Worm (Caenorhabditis elegans) whole organism, L4 larva: ENCODE results near the gene cyp-31A2.

Experiments
- F49E8.2 ChIP-seq: sonication (generic microtip); optimal IDR thresholded peaks from 2 replicates; lab custom pipeline; 2016; ENCODE audit warnings: missing compliant biosample characterization, mild to moderate bottlenecking, missing genetic modification characterization, borderline replicate concordance
- R02D3.7 ChIP-seq: fragments of 150-350 bp; sonication (generic microtip); optimal IDR thresholded peaks from 3 replicates; lab custom pipeline; 2014; ENCODE audit warnings: missing biosample characterization, missing genetic modification characterization
- T20F7.1 ChIP-seq: fragments of 200-800 bp; sonication (Bioruptor generic); optimal IDR thresholded peaks from 2 replicates; lab custom pipeline; 2018; ENCODE audit warnings: mild to moderate bottlenecking, missing genetic modification characterization, missing compliant biosample characterization
- Y105C5A.15 ChIP-seq: fragments of 200-800 bp; sonication (Bioruptor generic); IDR thresholded peaks from 2 replicates; pipeline ENCODE4 v1.3.6; 2022; ENCODE audit warnings: missing genetic modification characterization, missing compliant biosample characterization
- Y5F2A.4 ChIP-seq: fragments of 200-800 bp; sonication (Bioruptor generic); optimal IDR thresholded peaks from 2 replicates; lab custom pipeline; 2018; ENCODE audit warnings: mild to moderate bottlenecking, missing genetic modification characterization, missing compliant biosample characterization
- Y75B8A.6 ChIP-seq: fragments of 200-800 bp; sonication (Bioruptor generic); IDR thresholded peaks from 2 replicates; pipeline ENCODE4 v1.3.6; 2022; ENCODE audit warnings: missing genetic modification reagents, missing genetic modification characterization, missing compliant biosample characterization
- ama-1 ChIP-seq: fragments of 150-350 bp; optimal IDR thresholded peaks from 2 replicates; lab custom pipeline; 2014; ENCODE audit warnings: inconsistent platforms, mixed read lengths
- arid-1 ChIP-seq: fragments of 200-800 bp; sonication (Bioruptor generic); conservative IDR thresholded peaks from 2 replicates; pipeline ENCODE4 v1.3.6; 2022; ENCODE audit warnings: missing genetic modification reagents, missing genetic modification characterization, missing compliant biosample characterization
- attf-4 ChIP-seq: sonication (generic microtip); optimal IDR thresholded peaks from 3 replicates; lab custom pipeline; 2017; ENCODE audit warnings: missing biosample characterization, missing genetic modification characterization
- ceh-28 ChIP-seq: fragments of 150-350 bp; optimal IDR thresholded peaks from 2 replicates; lab custom pipeline; 2014; ENCODE audit warnings: missing biosample characterization, missing genetic modification reagents, missing genetic modification characterization
- ceh-32 ChIP-seq: sonication (generic microtip); optimal IDR thresholded peaks from 2 replicates; lab custom pipeline; 2016; ENCODE audit warnings: mild to moderate bottlenecking, missing genetic modification characterization, missing compliant biosample characterization; ENCODE audit not compliant: poor library complexity
- ceh-44 ChIP-seq: fragments of 200-800 bp; sonication (Bioruptor generic); IDR thresholded peaks from 2 replicates; pipeline ENCODE4 v1.3.6; 2022; ENCODE audit warnings: missing genetic modification reagents, missing genetic modification characterization, missing compliant biosample characterization
- cey-2 ChIP-seq: sonication (generic microtip); optimal IDR thresholded peaks from 3 replicates; lab custom pipeline; 2017; ENCODE audit warnings: missing genetic modification characterization, mild to moderate bottlenecking, missing compliant biosample characterization, antibody characterized with exemption, borderline replicate concordance; ENCODE audit not compliant: insufficient read depth
- daf-16 ChIP-seq, 3 experiments: sonication (generic microtip); optimal IDR thresholded peaks; 2 replicates each; lab custom pipeline; 2016 to 2017; ENCODE audit warnings: missing genetic modification characterization in 3 of 3, missing genetic modification reagents in 3 of 3, mild to moderate bottlenecking in 2 of 3, missing compliant biosample characterization in 2 of 3, missing biosample characterization in 1 of 3, moderate library complexity in 1 of 3
- egl-27 ChIP-seq: sonication (generic microtip); optimal IDR thresholded peaks from 3 replicates; lab custom pipeline; 2017; ENCODE audit warnings: missing biosample characterization, missing genetic modification reagents, missing genetic modification characterization
- hlh-11 ChIP-seq: fragments of 200-800 bp; sonication (Bioruptor generic); optimal IDR thresholded peaks from 2 replicates; lab custom pipeline; 2018; ENCODE audit warnings: mild to moderate bottlenecking, missing genetic modification characterization, missing compliant biosample characterization
- hlh-30 ChIP-seq: sonication (generic microtip); optimal IDR thresholded peaks from 2 replicates; lab custom pipeline; 2017; ENCODE audit warnings: antibody characterized with exemption, mild to moderate bottlenecking, missing genetic modification characterization, missing compliant biosample characterization; ENCODE audit not compliant: insufficient read depth
- hmg-1.1 ChIP-seq: fragments of 200-800 bp; sonication (Bioruptor generic); IDR thresholded peaks from 2 replicates; pipeline ENCODE4 v1.3.6; 2022; ENCODE audit warnings: missing genetic modification reagents, missing genetic modification characterization, missing compliant biosample characterization
- lim-7 ChIP-seq: fragments of 200-800 bp; sonication (Bioruptor generic); IDR thresholded peaks from 2 replicates; pipeline ENCODE4 v1.3.6; 2022; ENCODE audit warnings: missing genetic modification characterization, missing compliant biosample characterization
- lin-1 ChIP-seq: fragments of 200-800 bp; sonication (Bioruptor generic); IDR thresholded peaks from 2 replicates; pipeline ENCODE4 v1.3.6; 2022; ENCODE audit warnings: missing genetic modification reagents, missing genetic modification characterization, missing compliant biosample characterization
- lin-13 ChIP-seq: fragments of 150-350 bp; optimal IDR thresholded peaks from 2 replicates; lab custom pipeline; 2014; ENCODE audit warnings: missing biosample characterization, missing genetic modification reagents, missing genetic modification characterization
- lin-29 ChIP-seq: fragments of 200-800 bp; sonication (Bioruptor generic); IDR thresholded peaks from 2 replicates; pipeline ENCODE4 v1.3.6; 2022; ENCODE audit warnings: missing genetic modification reagents, missing genetic modification characterization, missing compliant biosample characterization
- lin-38 ChIP-seq: fragments of 200-800 bp; sonication (Bioruptor generic); IDR thresholded peaks from 2 replicates; pipeline ENCODE4 v1.3.6; 2022; ENCODE audit warnings: missing genetic modification reagents, missing genetic modification characterization, missing compliant biosample characterization
- lin-39 ChIP-seq: fragments of 150-350 bp; optimal IDR thresholded peaks from 2 replicates; lab custom pipeline; 2014; ENCODE audit warnings: missing biosample characterization, missing genetic modification reagents, missing genetic modification characterization
- lsy-2 ChIP-seq, 2 experiments: fragments of 150-350 bp in 1 of 2; sonication (generic microtip) in 1 of 2; optimal IDR thresholded peaks; 2 replicates each; lab custom pipeline; 2014 to 2017; ENCODE audit warnings: missing biosample characterization in 2 of 2, missing genetic modification characterization in 2 of 2
- madf-5 ChIP-seq, 2 experiments: fragments of 200-800 bp; sonication (Bioruptor generic); IDR thresholded peaks; 2 replicates each; pipeline ENCODE4 v1.3.6; 2022; ENCODE audit warnings: missing compliant biosample characterization in 2 of 2, missing genetic modification characterization in 2 of 2
- mdl-1 ChIP-seq, 2 experiments: fragments of 150-350 bp in 1 of 2; sonication (generic microtip) in 1 of 2; optimal IDR thresholded peaks; 2 replicates each; lab custom pipeline; 2014 to 2017; ENCODE audit warnings: missing biosample characterization in 2 of 2, missing genetic modification characterization in 2 of 2
- mdt-29 ChIP-seq: fragments of 200-800 bp; sonication (Bioruptor generic); IDR thresholded peaks from 2 replicates; pipeline ENCODE4 v1.3.6; 2022; ENCODE audit warnings: missing genetic modification reagents, missing genetic modification characterization, missing compliant biosample characterization
- mep-1 ChIP-seq: fragments of 150-350 bp; sonication (generic microtip); optimal IDR thresholded peaks from 3 replicates; lab custom pipeline; 2014; ENCODE audit warnings: missing biosample characterization, missing genetic modification characterization
- mes-2 ChIP-seq: sonication (generic microtip); optimal IDR thresholded peaks from 2 replicates; lab custom pipeline; 2016; ENCODE audit warnings: missing genotype, mild to moderate bottlenecking, missing genetic modification characterization, missing compliant biosample characterization; ENCODE audit not compliant: poor library complexity, severe bottlenecking
- mxl-2 ChIP-seq: fragments of 200-800 bp; sonication (Bioruptor generic); conservative IDR thresholded peaks from 2 replicates; pipeline ENCODE4 v1.3.6; 2022; ENCODE audit warnings: missing genetic modification reagents, missing genetic modification characterization, missing compliant biosample characterization
- mxl-3 ChIP-seq: fragments of 200-800 bp; sonication (Bioruptor generic); optimal IDR thresholded peaks from 2 replicates; lab custom pipeline; 2018; ENCODE audit warnings: mild to moderate bottlenecking, missing genetic modification characterization, missing compliant biosample characterization
- nhr-102 ChIP-seq: sonication (generic microtip); optimal IDR thresholded peaks from 2 replicates; lab custom pipeline; 2016; ENCODE audit warnings: mild to moderate bottlenecking, missing genetic modification characterization, moderate library complexity, missing compliant biosample characterization
- nhr-237 ChIP-seq: sonication (generic microtip); optimal IDR thresholded peaks from 2 replicates; lab custom pipeline; 2017; ENCODE audit warnings: missing biosample characterization, missing genetic modification characterization
- nhr-28 ChIP-seq: fragments of 150-350 bp; optimal IDR thresholded peaks from 2 replicates; lab custom pipeline; 2014; ENCODE audit warnings: missing biosample characterization, missing genetic modification characterization
- nhr-6 ChIP-seq: fragments of 150-350 bp; optimal IDR thresholded peaks from 2 replicates; lab custom pipeline; 2014; ENCODE audit warnings: missing biosample characterization, missing genetic modification characterization
- nhr-77 ChIP-seq: fragments of 150-350 bp; optimal IDR thresholded peaks from 2 replicates; lab custom pipeline; 2014; ENCODE audit warnings: missing biosample characterization, missing genetic modification characterization
- pha-4 ChIP-seq, 2 experiments: fragments of 150-350 bp in 1 of 2; fragments of 200-800 bp in 1 of 2; sonication (Bioruptor generic) in 1 of 2; IDR thresholded peaks in 1 of 2; optimal IDR thresholded peaks in 1 of 2; 2 replicates each; pipeline versions ENCODE4 v1.3.6 to Lab custom; 2014 to 2022; ENCODE audit warnings: missing genetic modification characterization in 2 of 2, missing genetic modification reagents in 2 of 2, missing biosample characterization in 1 of 2, missing compliant biosample characterization in 1 of 2
- pqm-1 ChIP-seq: sonication (generic microtip); optimal IDR thresholded peaks from 2 replicates; lab custom pipeline; 2017; ENCODE audit warnings: missing biosample characterization, missing genetic modification characterization
- sdz-12 ChIP-seq: fragments of 200-800 bp; sonication (Bioruptor generic); optimal IDR thresholded peaks from 2 replicates; lab custom pipeline; 2018; ENCODE audit warnings: mild to moderate bottlenecking, missing genetic modification characterization, missing compliant biosample characterization
- spr-1 ChIP-seq: sonication (generic microtip); optimal IDR thresholded peaks from 2 replicates; lab custom pipeline; 2016; ENCODE audit warnings: mild to moderate bottlenecking, missing genetic modification characterization, missing compliant biosample characterization
- tra-1 ChIP-seq: fragments of 200-800 bp; sonication (Bioruptor generic); IDR thresholded peaks from 2 replicates; pipeline ENCODE4 v1.3.6; 2022; ENCODE audit warnings: missing genetic modification reagents, missing genetic modification characterization, missing compliant biosample characterization
- unc-130 ChIP-seq: sonication (generic microtip); optimal IDR thresholded peaks from 2 replicates; lab custom pipeline; 2016; ENCODE audit warnings: missing genetic modification reagents, missing genetic modification characterization, missing compliant biosample characterization
- unc-39 ChIP-seq: sonication (generic microtip); optimal IDR thresholded peaks from 2 replicates; lab custom pipeline; 2017; ENCODE audit warnings: missing biosample characterization, missing genetic modification characterization
- unc-62 ChIP-seq, 3 experiments: fragments of 150-350 bp in 1 of 3; sonication (generic microtip); optimal IDR thresholded peaks in 2 of 3; peaks in 1 of 3; 1 replicate in 1 of 3; 2 replicates in 2 of 3; lab custom pipeline; 2014 to 2017; ENCODE audit warnings: missing biosample characterization in 3 of 3, missing genetic modification characterization in 3 of 3, missing genetic modification reagents in 3 of 3, missing genotype in 1 of 3
- vab-7 ChIP-seq: fragments of 200-800 bp; sonication (Bioruptor generic); IDR thresholded peaks from 2 replicates; pipeline ENCODE4 v1.3.6; 2022; ENCODE audit warnings: missing genetic modification reagents, missing genetic modification characterization, missing compliant biosample characterization
- zfp-2 ChIP-seq: sonication (generic microtip); optimal IDR thresholded peaks from 2 replicates; lab custom pipeline; 2016; ENCODE audit warnings: mild to moderate bottlenecking, missing genetic modification characterization, missing compliant biosample characterization
- zfp-3 ChIP-seq: fragments of 200-800 bp; sonication (Bioruptor generic); conservative IDR thresholded peaks from 2 replicates; pipeline ENCODE4 v1.3.6; 2022; ENCODE audit warnings: missing genetic modification reagents, missing genetic modification characterization, missing compliant biosample characterization
- zip-11 ChIP-seq: fragments of 200-800 bp; sonication (Bioruptor generic); IDR thresholded peaks from 2 replicates; pipeline ENCODE4 v1.3.6; 2022; ENCODE audit warnings: missing genetic modification characterization, missing compliant biosample characterization

Gene cyp-31A2

DNA sequence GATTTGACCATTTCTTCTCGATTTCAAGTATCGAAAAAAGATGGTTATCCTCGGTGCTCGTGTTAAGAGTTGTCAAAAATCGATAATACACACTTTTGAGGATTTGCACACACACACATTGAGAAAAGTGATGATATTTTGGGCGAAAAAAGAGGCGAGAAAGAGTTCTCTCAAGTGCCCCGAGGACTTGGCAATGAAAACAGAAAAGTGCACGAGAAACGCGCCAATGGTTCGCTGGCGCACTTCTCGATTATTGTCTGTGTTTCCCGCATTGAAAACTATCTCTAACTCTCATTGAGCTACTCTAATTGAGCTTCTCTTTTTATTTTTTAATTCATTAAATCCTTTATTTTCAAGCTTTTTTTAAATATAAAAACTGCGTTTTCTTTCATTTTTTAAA, 29.9 kb downstream of the cyp-31A2 start:
- TF ChIP-seq lsy-2 (tag; optimal IDR thresholded peaks at IDR 0.05; lab: Kevin White, UChicago) = peak; percentile 26 to 84
- peak; percentile 56 for TF ChIP-seq hlh-11
- TF ChIP-seq pha-4 (GFP tag; IDR thresholded peaks at IDR 0.05; lab: Robert Waterston, UW) = no peak
- TF ChIP-seq pha-4 (tag; optimal IDR thresholded peaks at IDR 0.05; lab: Kevin White, UChicago) = peak; percentile 66
- TF ChIP-seq ceh-44 (GFP tag; lab: Robert Waterston, UW) = no peak
- TF ChIP-seq mep-1 (tag; lab: Kevin White, UChicago) = peak; percentile 80
- peak; percentile 45 for TF ChIP-seq hlh-30
- TF ChIP-seq zip-11 (GFP tag; lab: Robert Waterston, UW) = no peak
- TF ChIP-seq unc-39 (tag; lab: Kevin White, UChicago) = no peak
- no peak for TF ChIP-seq zfp-3 (GFP tag; lab: Robert Waterston, UW)
- TF ChIP-seq spr-1 = no peak
- no peak for TF ChIP-seq zfp-2 (tag; lab: Kevin White, UChicago)
- no peak for TF ChIP-seq pqm-1 (tag; lab: Kevin White, UChicago)
- TF ChIP-seq Y105C5A.15 (GFP tag; lab: Robert Waterston, UW) = no peak
- TF ChIP-seq mdt-29 (GFP tag; lab: Robert Waterston, UW) = no peak
- TF ChIP-seq nhr-77 = peak; percentile 28
- TF ChIP-seq mdl-1 (tag; optimal IDR thresholded peaks at IDR 0.05; lab: Kevin White, UChicago) = no peak
- TF ChIP-seq nhr-28 = peak; percentile 18
- no peak for TF ChIP-seq attf-4
- TF ChIP-seq T20F7.1 (GFP tag; lab: Kevin White, UChicago) = peak; percentile 55
- no peak for TF ChIP-seq sdz-12 (GFP tag; lab: Kevin White, UChicago)
- TF ChIP-seq madf-5 (GFP tag; IDR thresholded peaks at IDR 0.05; lab: Robert Waterston, UW) = no peak
- TF ChIP-seq lin-13 = peak; percentile 13
- no peak for TF ChIP-seq mes-2 (tag; lab: Kevin White, UChicago)
- TF ChIP-seq R02D3.7 (tag; lab: Kevin White, UChicago) = no peak
- no peak for TF ChIP-seq unc-130 (GFP tag; lab: Kevin White, UChicago)
- peak; percentile 57; the same call in 1 of the 2 replicates for TF ChIP-seq hmg-1.1 (GFP tag; lab: Robert Waterston, UW)
- no peak for TF ChIP-seq ceh-32 (tag; lab: Kevin White, UChicago)
- no peak for TF ChIP-seq vab-7 (GFP tag; lab: Robert Waterston, UW)
- TF ChIP-seq F49E8.2 (tag; lab: Kevin White, UChicago) = no peak
- peak; percentile 14 for TF ChIP-seq nhr-6 (tag; lab: Kevin White, UChicago)
- TF ChIP-seq lin-29 (GFP tag; lab: Robert Waterston, UW) = no peak
- TF ChIP-seq nhr-237 (tag; lab: Kevin White, UChicago) = no peak
- TF ChIP-seq Y75B8A.6 (GFP tag; lab: Robert Waterston, UW) = no peak
- TF ChIP-seq tra-1 = no peak
- no peak for TF ChIP-seq mxl-3 (GFP tag; lab: Kevin White, UChicago)
- TF ChIP-seq ceh-28 (tag; lab: Kevin White, UChicago) = peak; percentile 39
- TF ChIP-seq daf-16 (GFP tag; optimal IDR thresholded peaks at IDR 0.05; lab: Kevin White, UChicago) = peak in 1 of 2 experiments; percentile 31
- TF ChIP-seq daf-16 (tag; optimal IDR thresholded peaks at IDR 0.05; lab: Kevin White, UChicago) = peak; percentile 67
- no peak for TF ChIP-seq lin-39 (tag; lab: Kevin White, UChicago)
- TF ChIP-seq ama-1 = no peak
- TF ChIP-seq lin-38 (GFP tag; lab: Robert Waterston, UW) = no peak; the same call in 1 of the 2 replicates
- no peak for TF ChIP-seq lim-7 (GFP tag; lab: Robert Waterston, UW)
- no peak for TF ChIP-seq lin-1 (GFP tag; lab: Robert Waterston, UW)
- no peak for TF ChIP-seq mxl-2
- TF ChIP-seq egl-27 (tag; lab: Kevin White, UChicago) = no peak
- no peak for TF ChIP-seq arid-1 (GFP tag; lab: Robert Waterston, UW)
- no peak for TF ChIP-seq cey-2 (tag; lab: Kevin White, UChicago)
- no peak for TF ChIP-seq nhr-102 (tag; lab: Kevin White, UChicago)
- no peak for TF ChIP-seq Y5F2A.4 (GFP tag; lab: Kevin White, UChicago)
- TF ChIP-seq unc-62 (GFP tag; optimal IDR thresholded peaks at IDR 0.05 in 1 of 2; lab: Kevin White, UChicago) = peak in 1 of 2 experiments; percentile 21
- TF ChIP-seq unc-62 (tag; optimal IDR thresholded peaks at IDR 0.05; lab: Kevin White, UChicago) = no peak
